Fruit fly (Drosophila melanogaster): ENCODE measurements around the gene CG33922.

Gene CG33922

dm6 chr2L:1352768-1353167 is 8.8 kb upstream of the CG33922 start, which contains the start of gene CG5556:
Gene CG5556 (minus strand): TSS chr2L:1352868.
- TF ChIP-seq Ets98B (GFP tag; IDR thresholded peaks at IDR 0.05) (no peak), EcR (GFP tag; optimal IDR thresholded peaks at IDR 0.05) (no peak), CG10348 (GFP tag; IDR thresholded peaks at IDR 0.05) (no peak), CG8301 (tag; optimal IDR thresholded peaks at IDR 0.05) (no peak), CG17806 (tag; optimal IDR thresholded peaks at IDR 0.05) (no peak)

DNA sequence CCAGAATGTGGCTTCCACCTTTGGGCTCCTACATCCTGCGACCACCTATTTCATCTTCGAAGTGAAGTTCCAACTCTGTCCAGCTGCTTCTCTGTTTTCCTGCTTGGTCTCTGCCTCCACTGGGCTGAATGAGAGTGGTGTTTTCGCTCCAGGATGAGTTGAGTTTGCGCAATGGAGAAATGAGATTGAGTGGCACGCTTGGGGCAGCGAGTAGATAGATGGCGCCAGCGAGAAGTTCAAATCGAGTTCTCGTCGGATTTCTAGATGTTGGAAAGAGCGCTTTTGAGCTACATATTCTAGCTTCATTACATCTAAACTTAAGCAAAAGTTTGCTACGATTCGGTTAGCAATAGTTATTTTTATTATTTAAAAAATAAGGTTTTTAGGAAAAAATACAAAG is 2.1 kb upstream of the CG33922 start:
- TF ChIP-seq CG9948 (tag; optimal IDR thresholded peaks at IDR 0.05) (no peak), Pif1A (GFP tag; optimal IDR thresholded peaks at IDR 0.05) (no peak), CG8301 (tag; optimal IDR thresholded peaks at IDR 0.05) (no peak), CG14655 (GFP tag; optimal IDR thresholded peaks at IDR 0.05) (no peak), Ets98B (GFP tag; IDR thresholded peaks at IDR 0.05) (no peak), CG34367 (tag; optimal IDR thresholded peaks at IDR 0.05) (no peak), CG12605 (GFP tag; IDR thresholded peaks at IDR 0.05) (no peak), rn (GFP tag; IDR thresholded peaks at IDR 0.05) (no peak), fd96Ca (GFP tag; IDR thresholded peaks at IDR 0.05) (no peak), CG32121 (GFP tag; IDR thresholded peaks at IDR 0.05) (no peak), CG17806 (tag; optimal IDR thresholded peaks at IDR 0.05) (no peak)

DNA sequence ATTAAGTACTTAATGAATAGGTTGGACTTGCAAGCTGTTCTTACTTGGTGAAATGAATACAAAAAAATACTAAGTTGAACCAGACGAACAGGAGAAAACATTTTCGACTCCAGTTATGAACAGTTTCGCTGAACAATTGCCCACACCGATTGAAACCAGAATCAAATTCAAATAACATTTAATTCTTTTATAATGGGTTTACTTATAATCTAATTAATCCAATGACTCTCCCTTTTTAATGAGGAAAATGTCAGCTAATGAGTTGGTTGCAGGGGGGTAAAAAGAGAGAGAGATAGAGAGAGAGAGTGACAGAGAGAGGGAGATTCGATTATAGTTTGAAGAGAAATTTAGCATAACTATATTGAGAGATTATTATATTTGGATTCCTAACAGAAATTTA is 2.0 kb downstream of the CG33922 start, which contains the start of gene CG33923:
TSS of gene CG33923 (minus strand) at position 101 of the 400 bp plus-strand sequence.
- TF ChIP-seq CG14655 (GFP tag; optimal IDR thresholded peaks at IDR 0.05) (no peak), fd96Ca (GFP tag; IDR thresholded peaks at IDR 0.05) (no peak), CG9948 (tag; optimal IDR thresholded peaks at IDR 0.05) (no peak), Ets98B (GFP tag; IDR thresholded peaks at IDR 0.05) (no peak), Pif1A (GFP tag; optimal IDR thresholded peaks at IDR 0.05) (no peak), CG4496 (GFP tag; IDR thresholded peaks at IDR 0.05) (no peak), CG8301 (tag; optimal IDR thresholded peaks at IDR 0.05) (no peak)

DNA sequence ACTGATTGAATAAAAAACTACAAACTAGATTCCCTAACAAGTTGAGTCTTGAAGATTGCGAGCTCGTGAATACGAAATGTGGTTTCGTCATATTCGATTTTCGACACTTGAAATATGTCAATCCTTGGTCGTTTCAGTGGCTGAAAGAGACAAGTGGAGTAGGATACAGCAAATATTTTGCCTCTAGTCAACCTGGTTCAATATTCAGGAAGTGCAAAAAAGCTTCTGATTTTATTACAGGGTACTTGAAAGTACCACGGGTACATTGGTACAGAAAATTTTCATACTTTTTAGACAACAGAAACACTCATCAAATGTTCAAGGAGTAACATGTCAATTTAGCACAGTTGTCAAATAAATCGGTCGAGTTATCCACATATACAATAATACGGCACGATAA is 10.1 kb downstream of the CG33922 start, which contains the start of gene CG5440:
TSS of gene CG5440 (plus strand) at position 301 of the 400 bp plus-strand sequence.
- TF ChIP-seq CG15710 (tag; optimal IDR thresholded peaks at IDR 0.05) (no peak), gl (tag; optimal IDR thresholded peaks at IDR 0.05) (no peak), Pif1A (GFP tag; optimal IDR thresholded peaks at IDR 0.05) (no peak), Pif1B (GFP tag; optimal IDR thresholded peaks at IDR 0.05) (no peak), CG17806 (tag; optimal IDR thresholded peaks at IDR 0.05) (no peak), CG14655 (GFP tag; optimal IDR thresholded peaks at IDR 0.05) (no peak), fd96Ca (GFP tag; IDR thresholded peaks at IDR 0.05) (no peak), CG34367 (tag; optimal IDR thresholded peaks at IDR 0.05) (no peak), CG4496 (GFP tag; IDR thresholded peaks at IDR 0.05) (no peak), CG8159 (tag; optimal IDR thresholded peaks at IDR 0.05) (no peak), rn (GFP tag; IDR thresholded peaks at IDR 0.05) (no peak), CG10348 (GFP tag; IDR thresholded peaks at IDR 0.05) (no peak)

DNA sequence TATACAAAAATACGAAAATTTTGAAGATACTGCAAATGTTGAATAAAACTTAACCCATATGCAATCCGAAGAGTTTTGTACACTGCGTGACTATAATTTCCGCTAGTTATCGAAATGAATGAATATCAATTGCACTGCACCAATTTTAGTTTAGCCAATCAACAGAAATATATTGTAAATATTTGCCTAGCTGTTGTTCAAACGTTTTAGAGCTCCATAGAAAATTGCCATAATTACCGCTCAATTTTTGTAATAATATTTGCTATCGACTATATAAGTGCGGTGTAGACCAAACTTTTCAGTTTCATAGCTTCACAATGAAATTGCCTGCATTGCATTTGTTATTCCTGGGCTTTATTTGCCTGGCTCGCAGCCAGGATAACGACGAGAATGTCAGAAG is 15.1 kb downstream of the CG33922 start, which contains the start of gene a5:
TSS of gene a5 (plus strand) at position 301 of the 400 bp plus-strand sequence.
- TF ChIP-seq CG10348 (GFP tag; IDR thresholded peaks at IDR 0.05) (no peak), CG12605 (GFP tag; IDR thresholded peaks at IDR 0.05) (no peak), CG17806 (tag; optimal IDR thresholded peaks at IDR 0.05) (no peak), CG4496 (GFP tag; IDR thresholded peaks at IDR 0.05) (no peak), CG32121 (GFP tag; IDR thresholded peaks at IDR 0.05) (no peak)

DNA sequence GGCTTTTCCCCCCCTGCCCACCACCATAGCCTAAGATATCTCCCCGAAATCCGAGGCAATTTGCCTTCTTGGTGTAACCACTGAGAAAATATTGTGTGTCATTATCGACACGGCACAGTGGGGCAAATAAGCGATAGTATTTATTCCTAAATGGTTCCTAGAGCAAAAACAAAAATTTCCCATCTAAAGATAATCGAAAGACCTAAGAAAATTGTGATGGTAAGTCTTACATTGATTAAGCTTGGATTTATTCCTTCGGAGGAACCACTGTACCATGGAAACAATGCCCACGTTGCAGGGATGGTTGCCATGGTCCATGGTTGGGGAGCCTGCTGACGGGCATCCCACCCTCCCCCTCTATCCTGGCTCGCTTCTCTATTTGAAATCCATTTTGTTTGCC is 27.5 kb downstream of the CG33922 start:
- TF ChIP-seq CG8159 (tag; optimal IDR thresholded peaks at IDR 0.05) = peak; percentile 6
- no peak for TF ChIP-seq Snoo (tag; optimal IDR thresholded peaks at IDR 0.05)
- no peak for TF ChIP-seq D1 (tag; optimal IDR thresholded peaks at IDR 0.05)
- no peak for TF ChIP-seq Pif1A (GFP tag; optimal IDR thresholded peaks at IDR 0.05)

DNA sequence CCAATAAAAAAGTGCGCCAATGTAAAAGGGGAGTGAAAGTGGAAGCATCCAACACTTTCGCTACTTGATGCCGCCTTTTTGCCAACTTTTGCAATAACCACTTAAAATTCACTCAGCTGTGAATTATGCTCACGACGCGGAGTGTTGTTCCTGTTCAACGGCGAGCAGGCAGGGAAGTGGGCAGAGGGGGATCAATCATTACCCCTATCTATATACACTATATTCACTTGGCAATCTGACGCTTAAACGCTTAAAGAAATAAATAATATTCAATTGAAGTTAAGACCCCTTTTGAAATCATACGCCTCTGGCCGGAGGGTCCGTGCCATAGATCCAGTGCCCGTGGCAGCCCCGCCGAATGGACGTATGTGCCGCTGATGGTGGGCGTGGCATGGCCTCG is 28.7 kb downstream of the CG33922 start:
- TF ChIP-seq CG14655 (GFP tag; optimal IDR thresholded peaks at IDR 0.05) (peak; percentile 23), CG34367 (tag; optimal IDR thresholded peaks at IDR 0.05) (no peak), Ets98B (GFP tag; IDR thresholded peaks at IDR 0.05) (peak; percentile 54; the same call in 1 of the 2 replicates), CG12605 (GFP tag; IDR thresholded peaks at IDR 0.05) (no peak), Snoo (tag; optimal IDR thresholded peaks at IDR 0.05) (no peak), fd96Ca (GFP tag; IDR thresholded peaks at IDR 0.05) (peak; percentile 72; the same call in 2 of the 3 replicates), CG32121 (GFP tag; IDR thresholded peaks at IDR 0.05) (peak; percentile 19; the same call in 1 of the 2 replicates), CG4496 (GFP tag; IDR thresholded peaks at IDR 0.05) (peak; percentile 70), CG8159 (tag; optimal IDR thresholded peaks at IDR 0.05) (peak; percentile 15), rn (GFP tag; IDR thresholded peaks at IDR 0.05) (no peak)

DNA sequence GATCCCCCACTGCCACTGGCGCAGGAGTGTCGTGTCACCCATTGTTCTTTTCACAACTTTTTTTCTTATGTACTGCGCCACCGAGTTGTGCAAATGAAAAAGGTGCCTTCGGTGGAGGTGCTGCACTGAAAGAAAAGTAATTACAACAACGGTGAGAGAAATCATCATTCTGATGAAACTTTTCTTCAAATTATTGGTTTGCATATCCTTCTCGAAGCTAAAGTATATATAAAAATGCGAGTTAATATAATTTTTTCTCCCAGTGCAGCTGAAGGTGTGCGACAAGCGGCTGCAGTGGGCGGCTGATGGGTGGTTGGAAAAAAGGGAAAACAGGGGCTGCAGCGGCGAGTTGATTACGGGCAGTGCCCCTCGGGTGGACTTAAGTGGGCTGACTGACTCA is 31.6 kb downstream of the CG33922 start:
- TF ChIP-seq CG8301 (tag; optimal IDR thresholded peaks at IDR 0.05) (peak; percentile 34), gl (tag; optimal IDR thresholded peaks at IDR 0.05) (no peak), fd96Ca (GFP tag; IDR thresholded peaks at IDR 0.05) (no peak; the same call in 2 of the 3 replicates), CG17806 (tag; optimal IDR thresholded peaks at IDR 0.05) (peak; percentile 34), CG10348 (GFP tag; IDR thresholded peaks at IDR 0.05) (no peak), CG4496 (GFP tag; IDR thresholded peaks at IDR 0.05) (peak; percentile 60; the same call in 1 of the 3 replicates), CG9948 (tag; optimal IDR thresholded peaks at IDR 0.05) (peak; percentile 37), CG13204 (GFP tag; optimal IDR thresholded peaks at IDR 0.05) (no peak), CG14655 (GFP tag; optimal IDR thresholded peaks at IDR 0.05) (peak; percentile 29), CG8159 (tag; optimal IDR thresholded peaks at IDR 0.05) (peak; percentile 62), CG12605 (GFP tag; IDR thresholded peaks at IDR 0.05) (no peak), EcR (GFP tag; optimal IDR thresholded peaks at IDR 0.05) (no peak), Pif1B (GFP tag; optimal IDR thresholded peaks at IDR 0.05) (peak; percentile 3), CG34367 (tag; optimal IDR thresholded peaks at IDR 0.05) (peak; percentile 37), CG32121 (GFP tag; IDR thresholded peaks at IDR 0.05) (no peak), D1 (tag; optimal IDR thresholded peaks at IDR 0.05) (no peak), CG15710 (tag; optimal IDR thresholded peaks at IDR 0.05) (peak; percentile 61), rn (GFP tag; IDR thresholded peaks at IDR 0.05) (no peak), Pif1A (GFP tag; optimal IDR thresholded peaks at IDR 0.05) (peak; percentile 27), Ets98B (GFP tag; IDR thresholded peaks at IDR 0.05) (peak; percentile 23; the same call in 1 of the 2 replicates), Snoo (tag; optimal IDR thresholded peaks at IDR 0.05) (peak; percentile 32)
